Fruit fly (Drosophila melanogaster): ENCODE results near the gene MME1.

The MME1 gene

DNA sequence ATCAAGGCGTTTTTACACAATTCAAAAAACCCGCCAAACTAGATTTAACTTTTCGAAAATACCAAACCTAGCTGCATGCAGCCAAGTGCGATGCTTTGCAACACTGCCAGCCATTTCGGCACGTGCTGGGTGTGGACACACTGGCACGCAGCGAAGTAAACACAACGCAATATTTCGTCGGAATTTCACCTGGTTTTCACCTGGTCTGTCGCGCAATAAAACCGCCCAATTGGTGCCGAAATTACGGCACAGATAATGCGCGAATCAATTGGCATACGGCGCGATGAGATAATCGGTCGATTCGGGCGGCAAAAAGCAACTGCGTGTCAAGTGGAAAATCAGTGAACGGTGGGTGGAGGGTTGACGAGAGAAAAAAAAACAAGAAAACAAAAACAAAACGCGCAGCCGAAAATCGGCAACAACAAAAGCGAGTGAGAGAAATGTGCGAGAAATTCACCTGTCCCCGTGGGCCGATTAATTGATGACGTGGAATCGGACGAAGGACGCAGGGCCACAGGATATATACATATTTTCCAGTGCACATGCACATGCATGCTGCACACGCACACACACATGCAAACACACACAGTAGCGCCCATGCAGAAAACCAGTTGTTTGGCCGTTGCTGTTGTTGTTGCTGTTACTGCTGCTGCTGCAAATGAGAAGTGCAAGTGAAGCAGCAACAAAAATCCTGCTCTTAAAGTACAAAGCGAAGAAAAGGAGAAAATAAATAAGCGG, 29.0 kb downstream of the MME1 start, which contains the start of gene Mnn1:
Gene Mnn1, plus strand, starts transcription at position 113 of the 738 bp plus-strand sequence.
- TF ChIP-seq CG17801 (GFP tag; optimal IDR thresholded peaks at IDR 0.05; ENCODE audit: partially characterized antibody), result peak; percentile 41

- no peak for TF ChIP-seq CG17801 (GFP tag; optimal IDR thresholded peaks at IDR 0.05; ENCODE audit: partially characterized antibody)
Measured at dm6 chr2L:7060751-7061150, 33.4 kb downstream of the MME1 start, which contains the start of gene Mst27D. Gene Mst27D (minus strand): TSS chr2L:7060851.

DNA sequence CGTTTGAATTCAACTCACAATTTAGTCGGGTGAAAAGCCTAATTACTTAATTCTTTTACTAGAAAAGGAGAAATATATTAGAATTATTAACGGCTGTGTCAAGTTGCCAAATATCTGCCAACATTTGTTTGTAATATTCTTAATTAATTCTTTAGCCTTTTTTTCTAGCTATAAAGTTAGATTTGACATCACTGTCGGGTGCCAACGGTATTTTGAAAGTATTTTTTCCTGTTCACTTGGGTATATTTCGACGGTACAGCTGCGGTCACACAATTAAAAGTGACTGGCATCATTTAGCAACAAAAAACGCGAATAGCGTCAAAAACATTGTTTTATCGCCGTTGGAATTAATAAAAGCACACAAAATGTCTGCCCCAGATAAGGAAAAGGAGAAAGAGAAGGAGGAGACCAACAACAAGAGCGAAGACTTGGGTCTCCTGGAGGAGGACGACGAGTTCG, 36.4 kb downstream of the MME1 start, which contains the start of gene Sem1:
Gene Sem1, plus strand, starts transcription at position 266 of the 459 bp plus-strand sequence.
- TF ChIP-seq CG17801 (GFP tag; optimal IDR thresholded peaks at IDR 0.05; ENCODE audit: partially characterized antibody), result no peak

DNA sequence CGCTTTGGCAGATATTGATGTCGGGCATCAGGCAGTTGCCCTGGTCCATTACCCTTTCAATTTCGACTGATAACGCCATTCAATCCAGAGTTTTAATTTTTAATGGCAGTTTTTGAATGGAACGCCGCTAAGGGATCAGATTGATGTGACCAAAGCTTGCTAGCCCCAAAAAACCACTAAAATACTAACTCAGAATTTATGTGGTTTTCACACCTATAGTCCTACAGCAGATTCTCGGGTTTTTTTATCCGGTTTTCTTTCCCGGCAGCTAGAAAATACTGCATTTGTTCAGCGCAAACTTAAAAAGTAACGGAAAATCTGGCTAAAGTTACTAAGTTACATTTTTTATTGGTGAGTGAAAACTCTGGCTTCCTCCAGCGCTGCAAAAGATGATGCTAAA, 38.4 kb downstream of the MME1 start, which contains the start of gene Nuf2:
Gene Nuf2, minus strand, starts transcription at position 151 of the 400 bp plus-strand sequence.
- no peak for TF ChIP-seq CG17801 (GFP tag; optimal IDR thresholded peaks at IDR 0.05; ENCODE audit: partially characterized antibody)

DNA sequence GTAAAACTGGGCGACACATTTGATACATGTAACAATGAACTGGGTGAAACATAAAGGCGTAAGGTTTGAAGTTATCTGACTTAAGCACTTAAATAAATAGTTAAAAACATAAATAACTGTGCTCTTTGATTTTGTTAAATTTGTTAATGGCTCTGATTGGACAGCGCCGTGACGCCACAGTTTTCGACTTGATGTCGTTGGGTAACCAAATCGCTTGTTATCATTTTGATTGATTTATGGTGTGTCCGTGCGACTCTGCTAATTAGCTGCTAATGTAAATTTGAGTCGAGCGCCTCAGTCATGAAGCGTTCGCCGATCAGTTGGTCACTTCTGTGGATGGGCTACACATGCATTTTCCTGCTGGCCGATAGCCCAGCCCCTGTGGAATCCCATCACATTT, 40.4 kb downstream of the MME1 start, which contains the start of gene Ugt307A1:
Gene Ugt307A1, plus strand, starts transcription at position 301 of the 400 bp plus-strand sequence.
- TF ChIP-seq CG17801 (GFP tag; optimal IDR thresholded peaks at IDR 0.05; ENCODE audit: partially characterized antibody), result no peak

- TF ChIP-seq CG17801 (GFP tag; optimal IDR thresholded peaks at IDR 0.05; ENCODE audit: partially characterized antibody), result no peak
Measured at dm6 chr2L:7071219-7071618, 43.9 kb downstream of the MME1 start.

dm6 chr2L:7071862-7072261, 44.5 kb downstream of the MME1 start:
- TF ChIP-seq CG17801 (GFP tag; optimal IDR thresholded peaks at IDR 0.05; ENCODE audit: partially characterized antibody), result no peak

DNA sequence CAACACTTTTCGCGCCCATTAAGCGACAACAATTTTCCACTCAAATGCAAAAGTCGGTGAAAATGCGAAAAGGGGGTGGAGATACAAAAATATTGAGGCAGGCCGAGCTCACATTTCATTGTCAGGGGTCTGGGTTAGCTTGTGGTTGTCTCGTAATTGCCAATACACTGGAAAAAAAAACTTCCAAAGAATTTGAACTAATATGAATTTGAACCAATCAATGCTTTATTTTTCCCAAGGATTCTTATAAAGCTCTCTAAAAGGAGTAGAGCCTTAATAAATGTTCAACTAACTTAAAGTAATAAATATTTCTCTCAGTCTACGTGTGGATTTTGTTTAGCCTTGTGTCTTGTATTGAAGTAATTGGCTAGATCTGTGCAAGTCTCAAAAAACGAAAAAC, 45.7 kb downstream of the MME1 start:
- no peak for TF ChIP-seq CG17801 (GFP tag; optimal IDR thresholded peaks at IDR 0.05; ENCODE audit: partially characterized antibody)

dm6 chr2L:7076055-7076700, 48.9 kb downstream of the MME1 start:
- TF ChIP-seq CG17801 (GFP tag; optimal IDR thresholded peaks at IDR 0.05; ENCODE audit: partially characterized antibody), result no peak

- no peak for TF ChIP-seq CG17801 (GFP tag; optimal IDR thresholded peaks at IDR 0.05; ENCODE audit: partially characterized antibody)
Measured at dm6 chr2L:7076804-7077203, 49.5 kb downstream of the MME1 start.

Data from ovary, adult (tissue).